Worm (Caenorhabditis elegans): ENCODE measurements around the gene arrd-5.

Gene arrd-5

DNA sequence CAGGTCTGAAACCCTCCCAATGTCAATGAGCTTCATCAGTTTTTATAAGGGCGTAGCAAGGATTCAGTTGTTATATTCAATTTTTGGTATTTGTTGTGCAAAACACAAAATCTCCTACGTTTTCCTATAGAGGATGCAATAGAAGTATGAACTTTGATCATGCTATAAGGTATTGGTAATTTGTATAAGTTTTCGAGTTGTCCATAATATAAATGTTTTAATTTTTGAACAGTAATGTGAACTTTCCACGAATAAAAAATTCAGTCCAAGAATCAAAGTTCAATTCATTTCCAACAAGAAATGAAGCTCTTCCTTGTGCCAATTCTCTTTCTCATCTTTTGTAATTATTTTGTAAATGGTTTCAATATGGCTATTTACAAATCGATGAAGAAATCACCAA is 4.0 kb upstream of the arrd-5 start, which contains the start of gene ZK938.12:
ZK938.12 (plus strand) TSS at position 301 of the 400 bp plus-strand sequence.
- TF ChIP-seq nhr-48 (tag; optimal IDR thresholded peaks at IDR 0.05), result no peak
- TF ChIP-seq ztf-7 (tag; optimal IDR thresholded peaks at IDR 0.05), result no peak
- no peak for TF ChIP-seq snpc-4 (tag; optimal IDR thresholded peaks at IDR 0.05)
- TF ChIP-seq dve-1 (tag; optimal IDR thresholded peaks at IDR 0.05; ENCODE audit: insufficient read depth), result no peak
- TF ChIP-seq dmd-8 (GFP tag; IDR thresholded peaks at IDR 0.05), result no peak
- no peak for TF ChIP-seq Y75B8A.6 (GFP tag; IDR thresholded peaks at IDR 0.05)
- no peak for TF ChIP-seq hlh-30 (tag; optimal IDR thresholded peaks at IDR 0.05; ENCODE audit: insufficient read depth)
- no peak for TF ChIP-seq duxl-1 (tag; optimal IDR thresholded peaks at IDR 0.05; ENCODE audit: poor library complexity)

- TF ChIP-seq pqm-1 (tag; optimal IDR thresholded peaks at IDR 0.05), result no peak
- no peak for TF ChIP-seq ztf-7 (tag; optimal IDR thresholded peaks at IDR 0.05)
- TF ChIP-seq unc-62 (GFP tag; optimal IDR thresholded peaks at IDR 0.05 in 1 of 2), result peak in 1 of 2 experiments; percentile 26
- no peak for TF ChIP-seq unc-62 (tag; optimal IDR thresholded peaks at IDR 0.05)
- TF ChIP-seq lsy-2 (tag; optimal IDR thresholded peaks at IDR 0.05), result no peak
Measured at ce11 chrII:9833855-9834254, 1.2 kb upstream of the arrd-5 start, which contains the start of gene ZK938.3. Gene ZK938.3 (minus strand): TSS chrII:9833955.

- TF ChIP-seq tra-1 (GFP tag; IDR thresholded peaks at IDR 0.05), result no peak
- no peak for TF ChIP-seq F44E2.7 (GFP tag; IDR thresholded peaks at IDR 0.05)
- no peak for TF ChIP-seq mxl-3 (GFP tag; optimal IDR thresholded peaks at IDR 0.05)
- TF ChIP-seq unc-62 (GFP tag; optimal IDR thresholded peaks at IDR 0.05 in 1 of 2), result peak in 1 of 2 experiments; percentile 93
- TF ChIP-seq unc-62 (tag; optimal IDR thresholded peaks at IDR 0.05), result no peak
- no peak for TF ChIP-seq T26A8.4 (GFP tag; IDR thresholded peaks at IDR 0.05)
- TF ChIP-seq egl-27 (tag; optimal IDR thresholded peaks at IDR 0.05), result no peak
- no peak for TF ChIP-seq madf-9 (GFP tag; conservative IDR thresholded peaks at IDR 0.05)
Measured at ce11 chrII:9835958-9836357, 937 bp downstream of the arrd-5 start.

DNA sequence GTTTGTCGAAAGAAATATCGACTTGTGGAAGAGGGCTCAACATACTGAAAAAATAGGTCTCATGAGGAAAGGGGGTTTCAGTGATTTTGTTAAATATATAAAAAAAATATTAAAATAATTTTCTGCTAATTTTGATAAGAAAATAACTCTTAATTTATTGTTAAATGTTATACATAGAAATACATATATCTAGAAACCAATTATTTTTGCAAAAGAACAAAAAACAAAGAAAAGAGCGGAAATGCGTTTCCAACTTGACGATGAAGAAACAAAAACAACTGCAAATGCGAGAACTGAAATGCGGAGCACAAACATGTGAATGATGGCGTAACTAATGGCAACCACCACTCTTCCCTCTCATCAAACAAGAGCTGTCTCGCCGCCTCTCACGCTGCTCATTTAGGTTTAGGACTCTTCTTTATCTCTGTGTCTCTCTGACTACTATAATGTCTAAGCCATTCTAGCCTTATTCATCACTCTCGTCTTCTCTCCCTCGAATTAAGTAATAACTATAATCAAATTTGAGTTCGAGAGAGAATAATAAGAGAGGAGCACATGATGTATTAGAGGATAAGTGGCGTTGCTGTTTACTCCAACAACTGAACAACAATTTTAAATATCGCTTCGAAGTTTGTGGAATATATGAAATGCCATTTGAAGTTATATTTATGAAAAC is 3.4 kb downstream of the arrd-5 start, which contains the start of gene arrd-4:
arrd-4 (minus strand) TSS at position 51 of the 676 bp plus-strand sequence.
- TF ChIP-seq nhr-11 (tag; optimal IDR thresholded peaks at IDR 0.05) (peak; percentile 66), lin-29 (GFP tag; IDR thresholded peaks at IDR 0.05) (no peak)

DNA sequence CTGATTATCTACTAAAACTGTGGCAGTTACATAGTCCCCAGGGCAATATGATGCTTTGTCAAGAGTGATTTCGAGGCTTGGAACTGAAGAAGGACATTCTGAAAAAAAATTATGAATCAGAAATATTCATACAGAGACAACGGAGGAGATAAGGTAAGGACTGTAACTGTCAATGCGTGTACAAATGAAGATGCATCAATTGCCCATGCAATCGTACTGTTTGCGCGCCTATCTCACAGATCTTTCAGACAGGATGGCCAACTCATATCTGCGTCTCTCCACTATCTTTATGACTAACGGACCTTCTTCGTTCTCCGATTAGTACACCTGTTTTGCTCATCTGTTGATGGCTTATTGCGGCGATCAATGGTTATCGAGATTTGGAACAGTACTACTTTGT is 5.3 kb downstream of the arrd-5 start, which contains the start of gene ZK938.11:
ZK938.11 (minus strand) TSS at position 101 of the 400 bp plus-strand sequence.
- TF ChIP-seq mxl-3 (GFP tag; optimal IDR thresholded peaks at IDR 0.05) (no peak), zfp-2 (tag; optimal IDR thresholded peaks at IDR 0.05) (no peak), dve-1 (tag; optimal IDR thresholded peaks at IDR 0.05; ENCODE audit: insufficient read depth) (no peak), ctbp-1 (GFP tag; IDR thresholded peaks at IDR 0.05) (no peak), F10B5.3 (tag; optimal IDR thresholded peaks at IDR 0.05) (no peak)

DNA sequence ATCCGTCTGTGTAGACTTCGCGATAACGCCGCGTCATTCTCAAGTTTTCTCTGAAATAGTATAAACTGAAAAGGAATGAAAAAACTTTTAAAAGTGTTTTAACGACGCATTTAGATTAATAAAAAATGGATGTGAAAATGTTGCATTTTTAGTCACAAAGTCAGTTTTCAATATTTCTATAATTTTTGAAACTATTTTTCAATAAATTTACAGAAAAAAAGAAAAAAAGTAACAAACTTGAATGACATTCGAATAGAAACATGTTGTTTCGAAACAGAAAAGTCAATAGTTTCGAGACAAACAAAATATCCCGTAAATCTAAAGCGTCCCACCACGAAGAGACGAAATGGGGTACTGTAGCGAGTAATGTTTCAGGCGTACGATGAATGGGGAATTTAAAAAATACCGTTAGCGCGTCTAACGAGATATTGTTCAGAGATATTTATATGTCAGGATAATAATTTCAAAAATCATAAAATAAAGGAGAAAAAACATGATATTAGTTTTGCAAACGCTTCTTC is 7.0 kb downstream of the arrd-5 start, which contains the start of gene rnh-1.2:
rnh-1.2 (minus strand) TSS at position 51 of the 521 bp plus-strand sequence.
- no peak for TF ChIP-seq nhr-28 (tag; optimal IDR thresholded peaks at IDR 0.05)
- no peak for TF ChIP-seq nhr-10 (tag; optimal IDR thresholded peaks at IDR 0.05)
- no peak for TF ChIP-seq rbr-2 (tag; optimal IDR thresholded peaks at IDR 0.05)
- TF ChIP-seq R02D3.7 (tag; optimal IDR thresholded peaks at IDR 0.05), result peak; percentile 56
- TF ChIP-seq lim-7 (GFP tag; IDR thresholded peaks at IDR 0.05), result no peak
- TF ChIP-seq F10B5.3 (tag; optimal IDR thresholded peaks at IDR 0.05), result no peak
- TF ChIP-seq D1046.2 (GFP tag; IDR thresholded peaks at IDR 0.05), result no peak
